Fruit fly (Drosophila melanogaster) whole organism, embryonic: ENCODE results near the gene CG10621.

Experiments used
- Blimp-1 ChIP-seq: fragments of 200-800 bp; sonication (Bioruptor generic); optimal IDR thresholded peaks from 3 replicates; lab custom pipeline; 2018; ENCODE audit warnings: missing biosample characterization, missing genetic modification characterization, mild to moderate bottlenecking, moderate library complexity, missing genetic modification reagents
- BtbVII ChIP-seq: fragments of 200-800 bp; sonication (Bioruptor generic); optimal IDR thresholded peaks from 3 replicates; lab custom pipeline; 2017; ENCODE audit warnings: missing biosample characterization, mild to moderate bottlenecking, missing genetic modification characterization
- CG10267 ChIP-seq: fragments of 200-800 bp; sonication (Bioruptor generic); optimal IDR thresholded peaks from 2 replicates; lab custom pipeline; 2018; ENCODE audit warnings: missing biosample characterization, mild to moderate bottlenecking, missing genetic modification characterization, moderate library complexity
- CG11093 ChIP-seq: fragments of 200-800 bp; sonication (Bioruptor generic); IDR thresholded peaks from 3 replicates; pipeline ENCODE4 v1.3.6; 2022; ENCODE audit warnings: missing biosample characterization, missing genetic modification characterization
- CG13894 ChIP-seq: fragments of 200-800 bp; sonication (Bioruptor generic); optimal IDR thresholded peaks from 3 replicates; lab custom pipeline; 2018; ENCODE audit warnings: missing biosample characterization, mild to moderate bottlenecking, missing genetic modification characterization, moderate library complexity
- CG15514 ChIP-seq: fragments of 200-800 bp; sonication (Bioruptor generic); optimal IDR thresholded peaks from 3 replicates; lab custom pipeline; 2017; ENCODE audit warnings: missing biosample characterization, missing genetic modification characterization, mild to moderate bottlenecking, moderate library complexity, missing genetic modification reagents
- CG2116 ChIP-seq: fragments of 200-800 bp; sonication (Bioruptor generic); optimal IDR thresholded peaks from 3 replicates; lab custom pipeline; 2018; ENCODE audit warnings: missing biosample characterization, mild to moderate bottlenecking, missing genetic modification characterization
- CG2712 ChIP-seq: fragments of 200-800 bp; optimal IDR thresholded peaks from 3 replicates; lab custom pipeline; 2019; ENCODE audit warnings: missing biosample characterization, mild to moderate bottlenecking, missing genetic modification characterization, moderate library complexity
- CG3281 ChIP-seq: fragments of 200-800 bp; sonication (Bioruptor generic); optimal IDR thresholded peaks from 3 replicates; lab custom pipeline; 2017; ENCODE audit warnings: missing biosample characterization, mild to moderate bottlenecking, missing genetic modification characterization
- CG3838 ChIP-seq: fragments of 200-800 bp; sonication (Bioruptor generic); optimal IDR thresholded peaks from 3 replicates; lab custom pipeline; 2016; ENCODE audit warnings: missing biosample characterization, missing genetic modification characterization
- CG3847 ChIP-seq: fragments of 200-800 bp; sonication (Bioruptor generic); IDR thresholded peaks from 2 replicates; pipeline ENCODE4 v1.3.6; 2022; ENCODE audit warnings: missing biosample characterization, missing genetic modification characterization
- CG8924 ChIP-seq: fragments of 200-800 bp; optimal IDR thresholded peaks from 3 replicates; lab custom pipeline; 2019; ENCODE audit warnings: missing biosample characterization, mild to moderate bottlenecking, missing genetic modification characterization, moderate library complexity
- D19A ChIP-seq: fragments of 200-800 bp; optimal IDR thresholded peaks from 3 replicates; lab custom pipeline; 2019; ENCODE audit warnings: missing biosample characterization, mild to moderate bottlenecking, missing genetic modification characterization, moderate library complexity
- Deaf1 ChIP-seq: fragments of 200-800 bp; optimal IDR thresholded peaks from 3 replicates; lab custom pipeline; 2019; ENCODE audit warnings: missing biosample characterization, mild to moderate bottlenecking, missing genetic modification characterization, moderate library complexity
- Dll ChIP-seq: fragments of 200-800 bp; sonication (Bioruptor generic); IDR thresholded peaks from 4 replicates; pipeline ENCODE4 v1.3.6; 2022; ENCODE audit warnings: missing biosample characterization, missing genetic modification characterization; ENCODE audit not compliant: partially characterized antibody
- Dp ChIP-seq: fragments of 200-800 bp; sonication (Bioruptor generic); optimal IDR thresholded peaks from 2 replicates; lab custom pipeline; 2018; ENCODE audit warnings: missing biosample characterization, mild to moderate bottlenecking, missing genetic modification characterization, moderate library complexity
- Ets97D ChIP-seq: fragments of 200-800 bp; sonication (Bioruptor generic); optimal IDR thresholded peaks from 3 replicates; lab custom pipeline; 2016; ENCODE audit warnings: missing biosample characterization, missing genetic modification characterization
- Fer3 ChIP-seq: fragments of 200-800 bp; sonication (Bioruptor generic); optimal IDR thresholded peaks from 2 replicates; lab custom pipeline; 2018; ENCODE audit warnings: missing biosample characterization, mild to moderate bottlenecking, missing genetic modification characterization, moderate library complexity
- GATAe ChIP-seq: fragments of 200-800 bp; sonication (Bioruptor generic); conservative IDR thresholded peaks from 2 replicates; pipeline ENCODE4 v1.3.6; 2022; ENCODE audit warnings: missing biosample characterization, missing genetic modification characterization
- Rx ChIP-seq: fragments of 200-800 bp; sonication (Bioruptor generic); IDR thresholded peaks from 2 replicates; pipeline ENCODE4 v1.3.6; 2022; ENCODE audit warnings: missing biosample characterization, missing genetic modification characterization
- Stat92E ChIP-seq, 3 experiments: fragments of >200 bp in 2 of 3; fragments of 200-800 bp in 1 of 3; sonication (Bioruptor generic) in 1 of 3; optimal IDR thresholded peaks; 2 replicates each; lab custom pipeline; 2017 to 2019; ENCODE audit warnings: missing biosample characterization in 3 of 3, missing genetic modification characterization in 3 of 3, mild to moderate bottlenecking in 1 of 3, moderate library complexity in 1 of 3
- Xbp1 ChIP-seq: fragments of 200-800 bp; sonication (Bioruptor generic); optimal IDR thresholded peaks from 3 replicates; lab custom pipeline; 2016; ENCODE audit warnings: missing biosample characterization, mild to moderate bottlenecking, missing genetic modification characterization
- ac ChIP-seq: fragments of 200-800 bp; sonication (Bioruptor generic); optimal IDR thresholded peaks from 3 replicates; lab custom pipeline; 2017; ENCODE audit warnings: missing biosample characterization, mild to moderate bottlenecking, missing genetic modification characterization
- cas ChIP-seq: fragments of 200-800 bp; sonication (Bioruptor generic); IDR thresholded peaks from 2 replicates; pipeline ENCODE4 v1.3.6; 2022; ENCODE audit warnings: missing biosample characterization, missing genetic modification characterization
- caup ChIP-seq: fragments of 200-800 bp; sonication (Bioruptor generic); optimal IDR thresholded peaks from 3 replicates; lab custom pipeline; 2017; ENCODE audit warnings: missing biosample characterization, mild to moderate bottlenecking, missing genetic modification characterization, moderate library complexity; ENCODE audit not compliant: severe bottlenecking
- dimm ChIP-seq: fragments of 200-800 bp; sonication (Bioruptor generic); IDR thresholded peaks from 2 replicates; pipeline ENCODE4 v1.3.6; 2022; ENCODE audit warnings: missing biosample characterization, missing genetic modification characterization
- disco-r ChIP-seq: fragments of 200-800 bp; sonication (Bioruptor generic); optimal IDR thresholded peaks from 2 replicates; lab custom pipeline; 2016; ENCODE audit warnings: missing biosample characterization, missing genetic modification characterization
- dysf ChIP-seq: fragments of 200-800 bp; sonication (Bioruptor generic); IDR thresholded peaks from 3 replicates; pipeline ENCODE4 v1.3.6; 2022; ENCODE audit warnings: missing biosample characterization, missing genetic modification characterization
- esg ChIP-seq: fragments of 200-800 bp; sonication (Bioruptor generic); conservative IDR thresholded peaks from 2 replicates; pipeline ENCODE4 v1.3.6; 2022; ENCODE audit warnings: missing biosample characterization, missing genetic modification characterization
- fd64A ChIP-seq: fragments of 200-800 bp; sonication (Bioruptor generic); optimal IDR thresholded peaks from 3 replicates; lab custom pipeline; 2018; ENCODE audit warnings: missing biosample characterization, mild to moderate bottlenecking, missing genetic modification characterization
- gem ChIP-seq: fragments of 200-800 bp; sonication (Bioruptor generic); optimal IDR thresholded peaks from 2 replicates; lab custom pipeline; 2019; ENCODE audit warnings: missing biosample characterization, mild to moderate bottlenecking, missing genetic modification characterization, moderate library complexity
- ham ChIP-seq: fragments of 200-800 bp; sonication (Bioruptor generic); IDR thresholded peaks from 2 replicates; pipeline ENCODE4 v1.3.6; 2022; ENCODE audit warnings: missing biosample characterization, missing genetic modification characterization
- hth ChIP-seq: fragments of >200 bp; optimal IDR thresholded peaks from 2 replicates; lab custom pipeline; 2017; ENCODE audit warnings: inconsistent platforms
- insv ChIP-seq, 2 experiments: fragments of 200-800 bp; sonication (Bioruptor generic); optimal IDR thresholded peaks; 3 replicates each; lab custom pipeline; 2016 to 2018; ENCODE audit warnings: missing biosample characterization in 2 of 2, missing genetic modification characterization in 2 of 2
- jigr1 ChIP-seq: fragments of 200-800 bp; sonication (Bioruptor generic); IDR thresholded peaks from 3 replicates; pipeline ENCODE4 v1.3.6; 2022; ENCODE audit warnings: missing biosample characterization, missing genetic modification characterization
- jing ChIP-seq: fragments of 200-800 bp; sonication (Bioruptor generic); optimal IDR thresholded peaks from 2 replicates; lab custom pipeline; 2018; ENCODE audit warnings: missing biosample characterization, mild to moderate bottlenecking, missing genetic modification characterization
- knrl ChIP-seq: fragments of 200-800 bp; sonication (Bioruptor generic); IDR thresholded peaks from 3 replicates; pipeline ENCODE4 v1.3.6; 2022; ENCODE audit warnings: missing biosample characterization, missing genetic modification characterization; ENCODE audit not compliant: partially characterized antibody
- nerfin-2 ChIP-seq: fragments of 200-800 bp; sonication (Bioruptor generic); IDR thresholded peaks from 2 replicates; pipeline ENCODE4 v1.3.6; 2022; ENCODE audit warnings: missing biosample characterization, missing genetic modification characterization; ENCODE audit not compliant: partially characterized antibody
- pros ChIP-seq: fragments of 200-800 bp; sonication (Bioruptor generic); optimal IDR thresholded peaks from 3 replicates; lab custom pipeline; 2019; ENCODE audit warnings: missing biosample characterization, mild to moderate bottlenecking, missing genetic modification characterization, moderate library complexity
- pzg ChIP-seq: fragments of 200-800 bp; sonication (Bioruptor generic); optimal IDR thresholded peaks from 3 replicates; lab custom pipeline; 2018; ENCODE audit warnings: missing biosample characterization, mild to moderate bottlenecking, missing genetic modification characterization, moderate library complexity
- ranshi ChIP-seq: fragments of 200-800 bp; sonication (Bioruptor generic); IDR thresholded peaks from 2 replicates; pipeline ENCODE4 v1.3.6; 2022; ENCODE audit warnings: missing biosample characterization, missing genetic modification characterization
- ro ChIP-seq: fragments of 200-800 bp; sonication (Bioruptor generic); IDR thresholded peaks from 2 replicates; pipeline ENCODE4 v1.3.6; 2022; ENCODE audit warnings: missing biosample characterization, missing genetic modification characterization
- row ChIP-seq: fragments of 200-800 bp; sonication (Bioruptor generic); IDR thresholded peaks from 3 replicates; pipeline ENCODE4 v1.3.6; 2022; ENCODE audit warnings: missing biosample characterization, missing genetic modification characterization
- scrt ChIP-seq: fragments of 200-800 bp; sonication (Bioruptor generic); optimal IDR thresholded peaks from 2 replicates; lab custom pipeline; 2018; ENCODE audit warnings: missing biosample characterization, mild to moderate bottlenecking, missing genetic modification characterization, moderate library complexity
- sens ChIP-seq: fragments of 200-800 bp; sonication (Bioruptor generic); peaks from one replicate; lab custom pipeline; 2016; ENCODE audit warnings: missing biosample characterization, missing genetic modification characterization
- sens-2 ChIP-seq: fragments of 200-800 bp; sonication (Bioruptor generic); IDR thresholded peaks from 2 replicates; pipeline ENCODE4 v1.3.6; 2022; ENCODE audit warnings: missing biosample characterization, missing genetic modification characterization
- sna ChIP-seq: fragments of 200-800 bp; sonication (Bioruptor generic); IDR thresholded peaks from 2 replicates; pipeline ENCODE4 v1.3.6; 2022; ENCODE audit warnings: missing biosample characterization, missing genetic modification characterization; ENCODE audit not compliant: partially characterized antibody
- unc-4 ChIP-seq: fragments of 200-800 bp; sonication (Bioruptor generic); IDR thresholded peaks from 2 replicates; pipeline ENCODE4 v1.3.6; 2022; ENCODE audit warnings: missing biosample characterization, missing genetic modification characterization; ENCODE audit not compliant: partially characterized antibody
- yki ChIP-seq: fragments of >200 bp; optimal IDR thresholded peaks from 3 replicates; lab custom pipeline; 2018
- zen2 ChIP-seq: fragments of 200-800 bp; sonication (Bioruptor generic); IDR thresholded peaks from 3 replicates; pipeline ENCODE4 v1.3.6; 2022; ENCODE audit warnings: missing biosample characterization, missing genetic modification characterization; ENCODE audit not compliant: partially characterized antibody

Gene CG10621

dm6 chr2L:18953512-18954254 is 548 bp downstream of the CG10621 start (continued):
- TF ChIP-seq dysf (GFP tag; lab: Robert Waterston, UW) (peak; percentile 59; the same call in 1 of the 3 replicates), scrt (no peak), disco-r (GFP tag; lab: Kevin White, UChicago) (no peak), CG11093 (GFP tag; lab: Robert Waterston, UW) (no peak), ro (no peak), sens-2 (no peak), CG3281 (GFP tag; lab: Kevin White, UChicago) (peak; percentile 56), row (peak; percentile 66), yki (lab: Kevin White, UChicago) (no peak), D19A (tag; lab: Kevin White, UChicago) (peak; percentile 94), CG3847 (GFP tag; lab: Robert Waterston, UW) (0 out of 2 replicates have a peak, but pooled peaks have one; percentile 14), jigr1 (GFP tag; lab: Robert Waterston, UW) (no peak), Rx (no peak; the same call in 1 of the 2 replicates), Deaf1 (tag; lab: Kevin White, UChicago) (peak; percentile 25), CG15514 (GFP tag; lab: Kevin White, UChicago) (no peak), Dp (GFP tag; lab: Kevin White, UChicago) (no peak), hth (no peak), ac (no peak), jing (GFP tag; lab: Kevin White, UChicago) (no peak), ham (GFP tag; lab: Robert Waterston, UW) (no peak), Blimp-1 (peak; percentile 24), esg (GFP tag; lab: Robert Waterston, UW) (no peak), BtbVII (GFP tag; lab: Kevin White, UChicago) (peak; percentile 8), sna (GFP tag; lab: Robert Waterston, UW) (no peak), CG3838 (GFP tag; lab: Kevin White, UChicago) (no peak), GATAe (GFP tag; lab: Robert Waterston, UW) (no peak), CG2712 (tag; lab: Kevin White, UChicago) (peak; percentile 34), gem (tag; lab: Kevin White, UChicago) (peak; percentile 71), insv (GFP tag; optimal IDR thresholded peaks at IDR 0.05; lab: Kevin White, UChicago) (no peak), CG8924 (peak; percentile 60), ranshi (GFP tag; lab: Robert Waterston, UW) (0 out of 2 replicates have a peak, but pooled peaks have one; percentile 25), Xbp1 (no peak)

- TF ChIP-seq jing (GFP tag; lab: Kevin White, UChicago) = no peak
- peak; percentile 83 for TF ChIP-seq Ets97D (GFP tag; lab: Kevin White, UChicago)
- TF ChIP-seq fd64A (GFP tag; lab: Kevin White, UChicago) = no peak
- peak; percentile 50 for TF ChIP-seq CG2116
- peak; percentile 92 for TF ChIP-seq Dll
- no peak for TF ChIP-seq cas (GFP tag; lab: Robert Waterston, UW)
- peak; percentile 83 for TF ChIP-seq pzg (GFP tag; lab: Kevin White, UChicago)
- TF ChIP-seq caup = no peak
- TF ChIP-seq dimm (GFP tag; lab: Robert Waterston, UW) = no peak
- no peak for TF ChIP-seq pros
- no peak for TF ChIP-seq Fer3 (tag; lab: Kevin White, UChicago)
- peak; percentile 66 for TF ChIP-seq nerfin-2 (GFP tag; lab: Robert Waterston, UW)
- TF ChIP-seq CG13894 (tag; lab: Kevin White, UChicago) = peak; percentile 30
- TF ChIP-seq D19A (tag; lab: Kevin White, UChicago) = peak; percentile 28
- TF ChIP-seq Stat92E (GFP tag; optimal IDR thresholded peaks at IDR 0.05; lab: Kevin White, UChicago) = no peak
- TF ChIP-seq zen2 (GFP tag; lab: Robert Waterston, UW) = peak; percentile 81
- peak; percentile 71 for TF ChIP-seq CG10267 (tag; lab: Kevin White, UChicago)
- TF ChIP-seq knrl = peak; percentile 86
- peak; percentile 83 for TF ChIP-seq sens
- TF ChIP-seq unc-4 (GFP tag; lab: Robert Waterston, UW) = peak; percentile 92
Measured at dm6 chr2L:18951674-18952073, 2.6 kb downstream of the CG10621 start, which contains the start of gene Nedd8. Gene Nedd8 (minus strand): TSS chr2L:18951837.
